Fruit fly (Drosophila melanogaster) whole organism, embryonic: ENCODE measurements around the gene plx.

Experiments used
- C15 ChIP-seq: fragments of 200-800 bp; sonication (Bioruptor generic); IDR thresholded peaks from 3 replicates; pipeline ENCODE4 v1.3.6; 2022; ENCODE audit warnings: missing biosample characterization, missing genetic modification characterization
- CG11093 ChIP-seq: fragments of 200-800 bp; sonication (Bioruptor generic); IDR thresholded peaks from 3 replicates; pipeline ENCODE4 v1.3.6; 2022; ENCODE audit warnings: missing biosample characterization, missing genetic modification characterization
- CG11560 ChIP-seq: fragments of 200-800 bp; sonication (Bioruptor generic); IDR thresholded peaks from 3 replicates; pipeline ENCODE4 v1.3.6; 2022; ENCODE audit warnings: missing biosample characterization, missing genetic modification characterization
- CG12219 ChIP-seq: fragments of 200-800 bp; sonication (Bioruptor generic); optimal IDR thresholded peaks from 3 replicates; lab custom pipeline; 2018; ENCODE audit warnings: missing biosample characterization, mild to moderate bottlenecking, missing genetic modification characterization
- CG12769 ChIP-seq: fragments of 200-800 bp; sonication (Bioruptor generic); optimal IDR thresholded peaks from 2 replicates; lab custom pipeline; 2019; ENCODE audit warnings: missing biosample characterization, mild to moderate bottlenecking, missing genetic modification characterization, moderate library complexity
- CG13624 ChIP-seq: fragments of 200-800 bp; sonication (Bioruptor generic); optimal IDR thresholded peaks from 2 replicates; lab custom pipeline; 2016; ENCODE audit warnings: missing biosample characterization, missing genetic modification characterization
- CG14050 ChIP-seq: fragments of 200-800 bp; sonication (Bioruptor generic); IDR thresholded peaks from 3 replicates; pipeline ENCODE4 v1.3.6; 2022; ENCODE audit warnings: missing biosample characterization, missing genetic modification characterization
- CG15269 ChIP-seq: fragments of 200-800 bp; sonication (Bioruptor generic); optimal IDR thresholded peaks from 2 replicates; lab custom pipeline; 2018; ENCODE audit warnings: missing biosample characterization, mild to moderate bottlenecking, missing genetic modification characterization, moderate library complexity
- CG17361 ChIP-seq: fragments of 200-800 bp; sonication (Bioruptor generic); IDR thresholded peaks from 3 replicates; pipeline ENCODE4 v1.3.6; 2022; ENCODE audit warnings: missing biosample characterization, missing genetic modification characterization
- CG17912 ChIP-seq: fragments of 200-800 bp; sonication (Bioruptor generic); optimal IDR thresholded peaks from 2 replicates; lab custom pipeline; 2018; ENCODE audit warnings: missing biosample characterization, mild to moderate bottlenecking, missing genetic modification characterization
- CG18262 ChIP-seq: fragments of 200-800 bp; optimal IDR thresholded peaks from 3 replicates; lab custom pipeline; 2019; ENCODE audit warnings: missing biosample characterization, mild to moderate bottlenecking, missing genetic modification characterization, moderate library complexity
- CG18619 ChIP-seq: fragments of 200-800 bp; sonication (Bioruptor generic); optimal IDR thresholded peaks from 3 replicates; lab custom pipeline; 2017; ENCODE audit warnings: missing biosample characterization, mild to moderate bottlenecking, missing genetic modification characterization
- CG2199 ChIP-seq: fragments of 200-800 bp; sonication (Bioruptor generic); IDR thresholded peaks from 3 replicates; pipeline ENCODE4 v1.3.6; 2022; ENCODE audit warnings: missing biosample characterization, missing genetic modification characterization
- CG33557 ChIP-seq: fragments of 200-800 bp; sonication (Bioruptor generic); optimal IDR thresholded peaks from 2 replicates; lab custom pipeline; 2019; ENCODE audit warnings: missing biosample characterization, mild to moderate bottlenecking, missing genetic modification characterization, moderate library complexity
- CG4360 ChIP-seq: fragments of 200-800 bp; sonication (Bioruptor generic); IDR thresholded peaks from 2 replicates; pipeline ENCODE4 v1.3.6; 2022; ENCODE audit warnings: missing biosample characterization, missing genetic modification characterization
- CG43689 ChIP-seq: fragments of 200-800 bp; sonication (Bioruptor generic); IDR thresholded peaks from 2 replicates; pipeline ENCODE4 v1.3.6; 2022; ENCODE audit warnings: missing biosample characterization, missing genetic modification characterization
- CG4424 ChIP-seq: fragments of 200-800 bp; sonication (Bioruptor generic); optimal IDR thresholded peaks from 3 replicates; lab custom pipeline; 2016; ENCODE audit warnings: missing biosample characterization, missing genetic modification characterization
- CG4854 ChIP-seq: fragments of 200-800 bp; sonication (Bioruptor generic); optimal IDR thresholded peaks from 2 replicates; lab custom pipeline; 2016; ENCODE audit warnings: missing biosample characterization, missing genetic modification characterization, inconsistent platforms
- CG6254 ChIP-seq: fragments of 200-800 bp; sonication (Bioruptor generic); optimal IDR thresholded peaks from 3 replicates; lab custom pipeline; 2017; ENCODE audit warnings: mild to moderate bottlenecking, missing biosample characterization, missing genetic modification reagents, missing genetic modification characterization
- CG7372 ChIP-seq: fragments of 200-800 bp; sonication (Bioruptor generic); IDR thresholded peaks from 2 replicates; pipeline ENCODE4 v1.3.6; 2022; ENCODE audit warnings: missing biosample characterization, missing genetic modification characterization
- D19B ChIP-seq: fragments of 200-800 bp; sonication (Bioruptor generic); optimal IDR thresholded peaks from 2 replicates; lab custom pipeline; 2017; ENCODE audit warnings: missing biosample characterization, mild to moderate bottlenecking, missing genetic modification characterization
- Deaf1 ChIP-seq: fragments of 200-800 bp; optimal IDR thresholded peaks from 3 replicates; lab custom pipeline; 2019; ENCODE audit warnings: missing biosample characterization, mild to moderate bottlenecking, missing genetic modification characterization, moderate library complexity
- Dip3 ChIP-seq: fragments of 200-800 bp; sonication (Bioruptor generic); optimal IDR thresholded peaks from 3 replicates; lab custom pipeline; 2016; ENCODE audit warnings: missing biosample characterization, missing genetic modification characterization
- Ets97D ChIP-seq: fragments of 200-800 bp; sonication (Bioruptor generic); optimal IDR thresholded peaks from 3 replicates; lab custom pipeline; 2016; ENCODE audit warnings: missing biosample characterization, missing genetic modification characterization
- H2.0 ChIP-seq: fragments of 200-800 bp; sonication (Bioruptor generic); IDR thresholded peaks from 2 replicates; pipeline ENCODE4 v1.3.6; 2022; ENCODE audit warnings: missing biosample characterization, missing genetic modification characterization
- Optix ChIP-seq: fragments of 200-800 bp; sonication (Bioruptor generic); IDR thresholded peaks from 3 replicates; pipeline ENCODE4 v1.3.6; 2022; ENCODE audit warnings: missing biosample characterization, missing genetic modification characterization
- Sox100B ChIP-seq: fragments of 200-800 bp; sonication (Bioruptor generic); optimal IDR thresholded peaks from 3 replicates; lab custom pipeline; 2018; ENCODE audit warnings: missing biosample characterization, mild to moderate bottlenecking, missing genetic modification characterization
- Sox102F ChIP-seq: fragments of 200-800 bp; sonication (Bioruptor generic); optimal IDR thresholded peaks from 2 replicates; lab custom pipeline; 2018; ENCODE audit warnings: missing biosample characterization, mild to moderate bottlenecking, missing genetic modification characterization, moderate library complexity
- Trl ChIP-seq, 3 experiments: fragments of >200 bp in 2 of 3; fragments of 200-800 bp in 1 of 3; sonication (Bioruptor generic) in 1 of 3; optimal IDR thresholded peaks; 2 replicates in 1 of 3; 3 replicates in 2 of 3; lab custom pipeline; 2016 to 2017; ENCODE audit warnings: missing biosample characterization in 1 of 3, missing genetic modification characterization in 1 of 3
- YL-1 ChIP-seq: fragments of 200-800 bp; sonication (Bioruptor generic); optimal IDR thresholded peaks from 3 replicates; lab custom pipeline; 2017; ENCODE audit warnings: missing biosample characterization, mild to moderate bottlenecking, missing genetic modification characterization
- ab ChIP-seq: fragments of 200-800 bp; sonication (Bioruptor generic); optimal IDR thresholded peaks from 2 replicates; lab custom pipeline; 2016; ENCODE audit warnings: missing biosample characterization, missing genetic modification characterization
- ara ChIP-seq: fragments of 200-800 bp; sonication (Bioruptor generic); IDR thresholded peaks from 2 replicates; pipeline ENCODE4 v1.3.6; 2022; ENCODE audit warnings: missing biosample characterization, missing genetic modification characterization
- br ChIP-seq: fragments of >200 bp; optimal IDR thresholded peaks from 2 replicates; lab custom pipeline; 2017
- dan ChIP-seq: fragments of 200-800 bp; sonication (Bioruptor generic); IDR thresholded peaks from 2 replicates; pipeline ENCODE4 v1.3.6; 2022; ENCODE audit warnings: missing biosample characterization, missing genetic modification characterization
- danr ChIP-seq: fragments of 200-800 bp; sonication (Bioruptor generic); IDR thresholded peaks from 2 replicates; pipeline ENCODE4 v1.3.6; 2022; ENCODE audit warnings: missing biosample characterization, missing genetic modification characterization
- dati ChIP-seq: fragments of 200-800 bp; sonication (Bioruptor generic); IDR thresholded peaks from 2 replicates; pipeline ENCODE4 v1.3.6; 2022; ENCODE audit warnings: missing biosample characterization, missing genetic modification characterization
- gce ChIP-seq: fragments of 200-800 bp; sonication (Bioruptor generic); IDR thresholded peaks from 3 replicates; pipeline ENCODE4 v1.3.6; 2022; ENCODE audit warnings: missing biosample characterization, missing genetic modification characterization
- gcm ChIP-seq: fragments of 200-800 bp; sonication (Bioruptor generic); optimal IDR thresholded peaks from 2 replicates; lab custom pipeline; 2019; ENCODE audit warnings: missing biosample characterization, mild to moderate bottlenecking, missing genetic modification characterization, moderate library complexity
- h ChIP-seq: fragments of >200 bp; optimal IDR thresholded peaks from 2 replicates; lab custom pipeline; 2017
- kay ChIP-seq: fragments of 200-800 bp; sonication (Bioruptor generic); optimal IDR thresholded peaks from 2 replicates; lab custom pipeline; 2016; ENCODE audit warnings: missing biosample characterization, missing genetic modification characterization
- lab ChIP-seq: fragments of 200-800 bp; sonication (Bioruptor generic); optimal IDR thresholded peaks from 3 replicates; lab custom pipeline; 2017; ENCODE audit warnings: missing biosample characterization, missing genetic modification characterization, mild to moderate bottlenecking, moderate library complexity, missing genetic modification reagents
- nau ChIP-seq: fragments of 200-800 bp; sonication (Bioruptor generic); optimal IDR thresholded peaks from 3 replicates; lab custom pipeline; 2017; ENCODE audit warnings: missing biosample characterization, mild to moderate bottlenecking, missing genetic modification characterization, missing genetic modification reagents
- phol ChIP-seq: fragments of 200-800 bp; sonication (Bioruptor generic); optimal IDR thresholded peaks from 3 replicates; lab custom pipeline; 2018; ENCODE audit warnings: missing biosample characterization, mild to moderate bottlenecking, missing genetic modification characterization, moderate library complexity
- scrt ChIP-seq: fragments of 200-800 bp; sonication (Bioruptor generic); optimal IDR thresholded peaks from 2 replicates; lab custom pipeline; 2018; ENCODE audit warnings: missing biosample characterization, mild to moderate bottlenecking, missing genetic modification characterization, moderate library complexity
- slou ChIP-seq: fragments of 200-800 bp; sonication (Bioruptor generic); optimal IDR thresholded peaks from 3 replicates; lab custom pipeline; 2016; ENCODE audit warnings: missing biosample characterization, missing genetic modification characterization
- stwl ChIP-seq: fragments of 200-800 bp; sonication (Bioruptor generic); optimal IDR thresholded peaks from 3 replicates; lab custom pipeline; 2018; ENCODE audit warnings: missing biosample characterization, mild to moderate bottlenecking, missing genetic modification characterization, moderate library complexity
- tio ChIP-seq: fragments of 200-800 bp; sonication (Bioruptor generic); optimal IDR thresholded peaks from 2 replicates; lab custom pipeline; 2017; ENCODE audit warnings: missing biosample characterization, missing genetic modification characterization, inconsistent platforms
- unpg ChIP-seq: fragments of 200-800 bp; sonication (Bioruptor generic); optimal IDR thresholded peaks from 3 replicates; lab custom pipeline; 2018; ENCODE audit warnings: missing biosample characterization, mild to moderate bottlenecking, missing genetic modification characterization, moderate library complexity
- wek ChIP-seq: fragments of 200-800 bp; sonication (Bioruptor generic); optimal IDR thresholded peaks from 3 replicates; lab custom pipeline; 2018; ENCODE audit warnings: missing biosample characterization, mild to moderate bottlenecking, missing genetic modification characterization, moderate library complexity
- zen ChIP-seq: fragments of 200-800 bp; sonication (Bioruptor generic); optimal IDR thresholded peaks from 3 replicates; lab custom pipeline; 2018; ENCODE audit warnings: missing biosample characterization, mild to moderate bottlenecking, missing genetic modification characterization, moderate library complexity
- zf30C ChIP-seq: fragments of 200-800 bp; sonication (Bioruptor generic); optimal IDR thresholded peaks from 3 replicates; lab custom pipeline; 2018; ENCODE audit warnings: missing biosample characterization, mild to moderate bottlenecking, missing genetic modification characterization

Gene plx

DNA sequence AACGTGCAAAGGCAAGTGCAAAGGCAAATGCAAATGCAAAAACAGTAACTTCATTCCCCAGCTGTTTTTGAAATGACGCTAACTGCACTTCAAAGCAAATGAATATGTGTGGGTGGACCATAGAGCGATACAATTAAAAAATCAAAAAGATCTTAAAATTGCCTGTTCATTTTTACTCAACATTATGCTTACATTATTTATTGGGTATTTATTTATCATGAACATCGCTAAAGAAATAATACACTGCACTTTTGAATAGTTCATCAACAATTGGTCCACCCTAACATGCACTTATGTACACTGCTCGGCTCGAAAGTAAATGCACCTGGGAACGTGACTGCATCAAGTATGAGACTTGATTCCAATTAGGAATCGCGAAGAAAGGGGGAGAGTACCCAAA lies 8.8 kb downstream of the plx start (continued):
- TF ChIP-seq dati (GFP tag; lab: Robert Waterston, UW), result no peak
- TF ChIP-seq unpg (GFP tag; lab: Kevin White, UChicago), result peak; percentile 24
- peak; percentile 43 for TF ChIP-seq Sox102F
- TF ChIP-seq CG13624 (GFP tag; lab: Kevin White, UChicago), result no peak
- no peak for TF ChIP-seq Trl (optimal IDR thresholded peaks at IDR 0.05; lab: Kevin White, UChicago)
- no peak for TF ChIP-seq Trl (GFP tag; optimal IDR thresholded peaks at IDR 0.05; lab: Kevin White, UChicago)
- peak; percentile 20 for TF ChIP-seq phol (tag; lab: Kevin White, UChicago)
- peak; percentile 25 for TF ChIP-seq CG6254 (GFP tag; lab: Kevin White, UChicago)
- no peak for TF ChIP-seq gcm (GFP tag; lab: Kevin White, UChicago)
- TF ChIP-seq CG4424, result peak; percentile 1
- no peak for TF ChIP-seq wek (GFP tag; lab: Kevin White, UChicago)
- no peak for TF ChIP-seq zf30C
- peak; percentile 29 for TF ChIP-seq CG18262 (tag; lab: Kevin White, UChicago)

- TF ChIP-seq slou (GFP tag; lab: Kevin White, UChicago) (no peak), D19B (GFP tag; lab: Kevin White, UChicago) (no peak), scrt (GFP tag; lab: Kevin White, UChicago) (no peak), Sox100B (peak; percentile 3), CG43689 (GFP tag; lab: Robert Waterston, UW) (no peak), nau (no peak), CG18619 (GFP tag; lab: Kevin White, UChicago) (no peak), CG17361 (GFP tag; lab: Robert Waterston, UW) (no peak), zen (tag; lab: Kevin White, UChicago) (no peak), danr (GFP tag; lab: Robert Waterston, UW) (no peak), tio (GFP tag; lab: Kevin White, UChicago) (no peak), ab (GFP tag; lab: Kevin White, UChicago) (no peak), CG17912 (GFP tag; lab: Kevin White, UChicago) (no peak), CG18262 (tag; lab: Kevin White, UChicago) (no peak), CG11560 (tag; lab: Robert Waterston, UW) (no peak), gce (no peak), CG11093 (GFP tag; lab: Robert Waterston, UW) (no peak), dan (GFP tag; lab: Robert Waterston, UW) (no peak), CG2199 (no peak), br (lab: Kevin White, UChicago) (no peak), Optix (GFP tag; lab: Robert Waterston, UW) (no peak), H2.0 (GFP tag; lab: Robert Waterston, UW) (no peak), h (no peak), CG14050 (GFP tag; lab: Robert Waterston, UW) (no peak), CG4854 (GFP tag; lab: Kevin White, UChicago) (no peak), lab (GFP tag; lab: Kevin White, UChicago) (peak; percentile 71), Dip3 (GFP tag; lab: Kevin White, UChicago) (no peak), CG4360 (GFP tag; lab: Robert Waterston, UW) (0 out of 2 replicates have a peak, but pooled peaks have one; percentile 20), stwl (tag; lab: Kevin White, UChicago) (no peak), ara (0 out of 2 replicates have a peak, but pooled peaks have one; percentile 43), CG12219 (no peak), kay (GFP tag; lab: Kevin White, UChicago) (no peak), Deaf1 (peak; percentile 25), CG33557 (GFP tag; lab: Kevin White, UChicago) (no peak), C15 (GFP tag; lab: Robert Waterston, UW) (no peak), YL-1 (no peak), CG15269 (no peak), CG7372 (GFP tag; lab: Robert Waterston, UW) (no peak), CG12769 (tag; lab: Kevin White, UChicago) (no peak), Ets97D (GFP tag; lab: Kevin White, UChicago) (peak; percentile 65)
These were observed 10.7 kb downstream of the plx start for dm6 chr3R:5696384-5696783.
